Worm (Caenorhabditis elegans) whole organism, L4/young adult: ENCODE results near the gene spp-9.
"Not testable (repeated sequence)": the region's sequence is repeated elsewhere in the genome, so short reads cannot be mapped to it uniquely, and the experiment has no call there.

Experiments
- W03F9.2 ChIP-seq: fragments of 150-350 bp; optimal IDR thresholded peaks from 2 replicates; lab custom pipeline; 2014; ENCODE audit warnings: missing biosample characterization, missing genetic modification characterization
- dao-5 ChIP-seq: sonication (generic microtip); optimal IDR thresholded peaks from 2 replicates; lab custom pipeline; 2016; ENCODE audit warnings: missing genotype, missing genetic modification characterization, moderate library complexity, missing compliant biosample characterization
- him-1 ChIP-seq: sonication (generic microtip); optimal IDR thresholded peaks from 2 replicates; lab custom pipeline; 2016; ENCODE audit warnings: missing genotype, missing genetic modification reagents, missing genetic modification characterization, missing compliant biosample characterization

DNA sequence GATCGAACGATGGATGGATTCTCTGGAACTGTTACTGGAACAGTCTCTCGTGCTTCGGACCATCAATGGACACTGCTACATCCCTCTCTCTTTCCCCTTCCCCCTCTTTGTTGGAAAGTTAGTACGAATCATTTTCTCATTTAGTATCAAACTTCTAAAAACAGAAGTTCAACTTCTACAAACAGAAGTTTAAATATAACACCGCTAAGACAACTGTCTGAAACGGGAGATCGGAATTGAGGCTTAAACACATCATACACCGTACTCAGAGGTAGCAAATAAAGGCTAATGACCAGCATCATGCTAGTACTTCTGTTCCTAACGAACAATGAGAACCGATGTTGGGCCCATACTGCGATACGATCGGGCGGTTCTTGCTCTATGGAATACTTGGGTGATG, 47.8 kb upstream of the spp-9 start, which contains the start of gene F46C3.7:
- not testable (repeated sequence) for TF ChIP-seq him-1, dao-5, W03F9.2 (tag; lab: Kevin White, UChicago)
